Worm (Caenorhabditis elegans): ENCODE results near the gene R05F9.11.

DNA sequence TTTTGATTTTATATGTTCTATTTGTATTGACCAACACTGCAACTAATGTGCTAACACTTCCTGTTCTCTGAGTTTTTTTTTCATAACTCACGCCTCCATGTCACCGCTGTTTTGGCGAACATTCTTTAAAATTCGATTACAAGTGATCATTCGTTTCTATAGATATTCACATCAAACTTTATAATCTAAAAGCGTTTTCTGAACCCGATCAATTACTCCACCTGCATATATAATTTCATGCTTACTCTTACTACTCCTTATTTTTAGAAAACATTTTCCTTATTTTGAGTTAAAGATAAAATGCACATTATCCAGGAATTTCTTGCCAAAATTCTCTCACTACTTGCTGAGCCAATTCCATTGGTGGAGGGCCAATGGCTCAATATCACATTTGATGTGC is 28.0 kb downstream of the R05F9.11 start, which contains the start of gene R05F9.7:
- TF ChIP-seq him-1 (tag; optimal IDR thresholded peaks at IDR 0.05) (no peak), W03F9.2 (tag; optimal IDR thresholded peaks at IDR 0.05) (no peak)
